Fruit fly (Drosophila melanogaster) whole organism, embryonic: ENCODE results near the gene Cyp4d20.

ENCODE experiments used
- Adf1 ChIP-seq: fragments of 200-800 bp; sonication (Bioruptor generic); IDR thresholded peaks from 2 replicates; pipeline ENCODE4 v1.3.6; 2022; ENCODE audit warnings: missing biosample characterization, missing genetic modification characterization
- Atf3 ChIP-seq: fragments of 200-800 bp; sonication (Bioruptor generic); optimal IDR thresholded peaks from 3 replicates; lab custom pipeline; 2016; ENCODE audit warnings: missing biosample characterization, missing genetic modification characterization
- Blimp-1 ChIP-seq: fragments of 200-800 bp; sonication (Bioruptor generic); optimal IDR thresholded peaks from 3 replicates; lab custom pipeline; 2018; ENCODE audit warnings: missing biosample characterization, missing genetic modification characterization, mild to moderate bottlenecking, moderate library complexity, missing genetic modification reagents
- Bteb2 ChIP-seq: fragments of 200-800 bp; sonication (Bioruptor generic); optimal IDR thresholded peaks from 2 replicates; lab custom pipeline; 2016; ENCODE audit warnings: missing biosample characterization, missing genetic modification characterization
- CG10147 ChIP-seq: fragments of 200-800 bp; sonication (Bioruptor generic); optimal IDR thresholded peaks from 2 replicates; lab custom pipeline; 2019; ENCODE audit warnings: missing biosample characterization, mild to moderate bottlenecking, missing genetic modification characterization, moderate library complexity
- CG12236 ChIP-seq: fragments of 200-800 bp; sonication (Bioruptor generic); optimal IDR thresholded peaks from 2 replicates; lab custom pipeline; 2016; ENCODE audit warnings: missing biosample characterization, missing genetic modification characterization
- CG13287 ChIP-seq: fragments of 200-800 bp; sonication (Bioruptor generic); IDR thresholded peaks from 2 replicates; pipeline ENCODE4 v1.3.6; 2022; ENCODE audit warnings: missing biosample characterization, missing genetic modification characterization; ENCODE audit not compliant: partially characterized antibody
- CG13894 ChIP-seq: fragments of 200-800 bp; sonication (Bioruptor generic); optimal IDR thresholded peaks from 3 replicates; lab custom pipeline; 2018; ENCODE audit warnings: missing biosample characterization, mild to moderate bottlenecking, missing genetic modification characterization, moderate library complexity
- CG14014 ChIP-seq: fragments of 200-800 bp; sonication (Bioruptor generic); IDR thresholded peaks from 2 replicates; pipeline ENCODE4 v1.3.6; 2022; ENCODE audit warnings: missing biosample characterization, missing genetic modification characterization
- CG15514 ChIP-seq: fragments of 200-800 bp; sonication (Bioruptor generic); optimal IDR thresholded peaks from 3 replicates; lab custom pipeline; 2017; ENCODE audit warnings: missing biosample characterization, missing genetic modification characterization, mild to moderate bottlenecking, moderate library complexity, missing genetic modification reagents
- CG16863 ChIP-seq: fragments of 200-800 bp; sonication (Bioruptor generic); optimal IDR thresholded peaks from 3 replicates; lab custom pipeline; 2016; ENCODE audit warnings: missing biosample characterization, missing genetic modification characterization
- CG17385 ChIP-seq: fragments of 200-800 bp; sonication (Bioruptor generic); optimal IDR thresholded peaks from 3 replicates; lab custom pipeline; 2018; ENCODE audit warnings: missing biosample characterization, mild to moderate bottlenecking, missing genetic modification characterization
- CG3163 ChIP-seq: fragments of 200-800 bp; sonication (Bioruptor generic); optimal IDR thresholded peaks from 3 replicates; lab custom pipeline; 2016; ENCODE audit warnings: missing biosample characterization, missing genetic modification characterization
- CG32532 ChIP-seq: fragments of 200-800 bp; sonication (Bioruptor generic); IDR thresholded peaks from 2 replicates; pipeline ENCODE4 v1.3.6; 2022; ENCODE audit warnings: missing biosample characterization, missing genetic modification characterization
- CG32767 ChIP-seq: fragments of 200-800 bp; sonication (Bioruptor generic); IDR thresholded peaks from 2 replicates; pipeline ENCODE4 v1.3.6; 2022; ENCODE audit warnings: missing biosample characterization, missing genetic modification characterization
- CG3726 ChIP-seq: fragments of 200-800 bp; sonication (Bioruptor generic); IDR thresholded peaks from 3 replicates; pipeline ENCODE4, ENCODE4 v1.3.6; 2022; ENCODE audit warnings: missing biosample characterization, missing genetic modification characterization
- CG4360 ChIP-seq: fragments of 200-800 bp; sonication (Bioruptor generic); IDR thresholded peaks from 2 replicates; pipeline ENCODE4 v1.3.6; 2022; ENCODE audit warnings: missing biosample characterization, missing genetic modification characterization
- CG8765 ChIP-seq: fragments of 200-800 bp; sonication (Bioruptor generic); IDR thresholded peaks from 2 replicates; pipeline ENCODE4 v1.3.6; 2022; ENCODE audit warnings: missing biosample characterization, missing genetic modification characterization
- Dbx ChIP-seq: fragments of 200-800 bp; sonication (Bioruptor generic); IDR thresholded peaks from 3 replicates; pipeline ENCODE4 v1.3.6; 2022; ENCODE audit warnings: missing biosample characterization, missing genetic modification characterization
- Deaf1 ChIP-seq: fragments of 200-800 bp; optimal IDR thresholded peaks from 3 replicates; lab custom pipeline; 2019; ENCODE audit warnings: missing biosample characterization, mild to moderate bottlenecking, missing genetic modification characterization, moderate library complexity
- Ets65A ChIP-seq: fragments of 200-800 bp; sonication (Bioruptor generic); peaks from one replicate; lab custom pipeline; 2016; ENCODE audit warnings: missing biosample characterization, missing genetic modification characterization
- HmgZ ChIP-seq: fragments of 200-800 bp; sonication (Bioruptor generic); optimal IDR thresholded peaks from 2 replicates; lab custom pipeline; 2018; ENCODE audit warnings: missing biosample characterization, mild to moderate bottlenecking, missing genetic modification characterization
- Hr78 ChIP-seq, 2 experiments: fragments of 200-800 bp in 1 of 2; fragments of >200 bp in 1 of 2; sonication (Bioruptor generic) in 1 of 2; optimal IDR thresholded peaks; 2 replicates each; lab custom pipeline; 2017 to 2019; ENCODE audit warnings: missing biosample characterization in 2 of 2, missing genetic modification characterization in 2 of 2, mild to moderate bottlenecking in 1 of 2, moderate library complexity in 1 of 2
- NFAT ChIP-seq: fragments of 200-800 bp; sonication (Bioruptor generic); IDR thresholded peaks from 2 replicates; pipeline ENCODE4 v1.3.6; 2022; ENCODE audit warnings: missing biosample characterization, missing genetic modification characterization
- NK7.1 ChIP-seq: fragments of 200-800 bp; sonication (Bioruptor generic); optimal IDR thresholded peaks from 3 replicates; lab custom pipeline; 2016; ENCODE audit warnings: missing biosample characterization, missing genetic modification characterization
- Tbp ChIP-seq: fragments of >200 bp; optimal IDR thresholded peaks from 2 replicates; lab custom pipeline; 2018; ENCODE audit warnings: missing biosample characterization, missing genetic modification characterization
- Usf ChIP-seq: fragments of 200-800 bp; sonication (Bioruptor generic); optimal IDR thresholded peaks from 2 replicates; lab custom pipeline; 2017; ENCODE audit warnings: missing genotype, missing biosample characterization, missing genetic modification characterization
- Vsx1 ChIP-seq: fragments of 200-800 bp; sonication (Bioruptor generic); optimal IDR thresholded peaks from 2 replicates; lab custom pipeline; 2017; ENCODE audit warnings: missing biosample characterization, mild to moderate bottlenecking, missing genetic modification characterization, missing genetic modification reagents
- bsh ChIP-seq, 2 experiments: fragments of 200-800 bp; sonication (Bioruptor generic); optimal IDR thresholded peaks; 2 replicates each; lab custom pipeline; 2017 to 2018; ENCODE audit warnings: mild to moderate bottlenecking in 2 of 2, missing biosample characterization in 2 of 2, missing genetic modification characterization in 2 of 2, moderate library complexity in 1 of 2
- chinmo ChIP-seq: fragments of 200-800 bp; sonication (Bioruptor generic); IDR thresholded peaks from 4 replicates; pipeline ENCODE4 v1.3.6; 2022; ENCODE audit warnings: missing biosample characterization, missing genetic modification characterization; ENCODE audit not compliant: partially characterized antibody
- chn ChIP-seq: fragments of 200-800 bp; sonication (Bioruptor generic); optimal IDR thresholded peaks from 2 replicates; lab custom pipeline; 2016; ENCODE audit warnings: missing biosample characterization, missing genetic modification characterization
- croc ChIP-seq: fragments of 200-800 bp; sonication (Bioruptor generic); conservative IDR thresholded peaks from 3 replicates; pipeline ENCODE4 v1.3.6; 2022; ENCODE audit warnings: missing biosample characterization, missing genetic modification characterization
- fd3F ChIP-seq: fragments of 200-800 bp; sonication (Bioruptor generic); optimal IDR thresholded peaks from 2 replicates; lab custom pipeline; 2018; ENCODE audit warnings: missing biosample characterization, mild to moderate bottlenecking, missing genetic modification characterization, moderate library complexity
- gsb-n ChIP-seq: fragments of 200-800 bp; sonication (Bioruptor generic); optimal IDR thresholded peaks from 3 replicates; lab custom pipeline; 2018; ENCODE audit warnings: missing biosample characterization, mild to moderate bottlenecking, missing genetic modification characterization
- gt ChIP-seq: fragments of 200-800 bp; sonication (Bioruptor generic); IDR thresholded peaks from 2 replicates; pipeline ENCODE4 v1.3.6; 2022; ENCODE audit warnings: missing biosample characterization, missing genetic modification characterization
- kni ChIP-seq: fragments of 200-800 bp; sonication (Bioruptor generic); optimal IDR thresholded peaks from 3 replicates; lab custom pipeline; 2017; ENCODE audit warnings: mild to moderate bottlenecking, missing biosample characterization, missing genetic modification reagents, missing genetic modification characterization
- lab ChIP-seq: fragments of 200-800 bp; sonication (Bioruptor generic); optimal IDR thresholded peaks from 3 replicates; lab custom pipeline; 2017; ENCODE audit warnings: missing biosample characterization, missing genetic modification characterization, mild to moderate bottlenecking, moderate library complexity, missing genetic modification reagents
- mirr ChIP-seq: fragments of 200-800 bp; sonication (Bioruptor generic); optimal IDR thresholded peaks from 3 replicates; lab custom pipeline; 2018; ENCODE audit warnings: missing biosample characterization, mild to moderate bottlenecking, missing genetic modification characterization
- nom ChIP-seq: fragments of 200-800 bp; sonication (Bioruptor generic); optimal IDR thresholded peaks from 2 replicates; lab custom pipeline; 2017; ENCODE audit warnings: missing biosample characterization, missing genetic modification characterization, mild to moderate bottlenecking, moderate library complexity, missing genetic modification reagents
- sisA ChIP-seq: fragments of 200-800 bp; sonication (Bioruptor generic); IDR thresholded peaks from 2 replicates; pipeline ENCODE4 v1.3.6; 2022; ENCODE audit warnings: missing biosample characterization, missing genetic modification characterization
- sna ChIP-seq: fragments of 200-800 bp; sonication (Bioruptor generic); IDR thresholded peaks from 2 replicates; pipeline ENCODE4 v1.3.6; 2022; ENCODE audit warnings: missing biosample characterization, missing genetic modification characterization; ENCODE audit not compliant: partially characterized antibody
- stwl ChIP-seq: fragments of 200-800 bp; sonication (Bioruptor generic); optimal IDR thresholded peaks from 3 replicates; lab custom pipeline; 2018; ENCODE audit warnings: missing biosample characterization, mild to moderate bottlenecking, missing genetic modification characterization, moderate library complexity
- sug ChIP-seq: fragments of 200-800 bp; optimal IDR thresholded peaks from 2 replicates; lab custom pipeline; 2019; ENCODE audit warnings: missing biosample characterization, mild to moderate bottlenecking, missing genetic modification characterization, moderate library complexity
- tgo ChIP-seq: fragments of 200-800 bp; sonication (Bioruptor generic); IDR thresholded peaks from 3 replicates; pipeline ENCODE4 v1.3.6; 2022; ENCODE audit warnings: missing biosample characterization, missing genetic modification characterization
- tio ChIP-seq: fragments of 200-800 bp; sonication (Bioruptor generic); optimal IDR thresholded peaks from 2 replicates; lab custom pipeline; 2017; ENCODE audit warnings: missing biosample characterization, missing genetic modification characterization, inconsistent platforms
- unc-4 ChIP-seq: fragments of 200-800 bp; sonication (Bioruptor generic); IDR thresholded peaks from 2 replicates; pipeline ENCODE4 v1.3.6; 2022; ENCODE audit warnings: missing biosample characterization, missing genetic modification characterization; ENCODE audit not compliant: partially characterized antibody
- wek ChIP-seq: fragments of 200-800 bp; sonication (Bioruptor generic); optimal IDR thresholded peaks from 3 replicates; lab custom pipeline; 2018; ENCODE audit warnings: missing biosample characterization, mild to moderate bottlenecking, missing genetic modification characterization, moderate library complexity

The Cyp4d20 gene

DNA sequence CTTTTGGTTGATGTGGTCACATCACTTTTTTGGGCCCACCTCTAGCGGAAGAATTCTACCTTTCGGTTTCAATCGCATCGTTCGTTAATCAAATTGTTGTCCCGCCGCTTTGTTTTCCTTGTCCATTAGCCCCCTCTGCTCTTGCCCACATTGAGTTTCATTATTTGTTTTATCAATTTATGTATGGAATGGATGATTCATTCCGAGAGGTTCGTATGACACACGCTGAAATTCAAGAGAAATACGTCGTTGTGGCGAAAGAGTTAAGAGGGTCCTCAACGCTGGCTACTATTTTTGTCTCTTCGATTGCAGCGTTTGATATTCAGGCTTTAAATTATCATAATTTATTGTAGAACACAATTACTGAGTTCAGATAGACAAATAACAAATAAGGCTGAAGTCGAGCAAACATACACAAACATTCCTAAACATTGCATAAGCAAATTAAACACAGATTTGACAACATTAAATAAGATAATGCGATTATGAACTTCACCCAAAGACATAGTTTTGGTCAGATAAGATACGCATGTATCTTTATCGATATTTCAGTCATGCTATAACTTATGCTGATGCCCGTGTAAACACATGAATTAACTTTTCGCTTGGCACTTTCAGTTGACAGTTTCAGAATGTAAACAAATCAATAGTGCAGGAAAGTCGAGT is 15.4 kb upstream of the Cyp4d20 start (continued):
- TF ChIP-seq croc (GFP tag; lab: Robert Waterston, UW) (no peak), CG32767 (GFP tag; lab: Robert Waterston, UW) (no peak), mirr (GFP tag; lab: Kevin White, UChicago) (peak; percentile 56), CG10147 (no peak), CG13894 (tag; lab: Kevin White, UChicago) (peak; percentile 4)

dm6 chr3L:2490752-2491151 is 12.5 kb upstream of the Cyp4d20 start:
- TF ChIP-seq stwl (tag; lab: Kevin White, UChicago), result no peak
- no peak for TF ChIP-seq CG4360 (GFP tag; lab: Robert Waterston, UW)
- TF ChIP-seq CG14014 (GFP tag; lab: Robert Waterston, UW), result no peak
- no peak for TF ChIP-seq Deaf1 (tag; lab: Kevin White, UChicago)
- no peak for TF ChIP-seq Adf1 (GFP tag; lab: Robert Waterston, UW)
- no peak for TF ChIP-seq sna (GFP tag; lab: Robert Waterston, UW)
- TF ChIP-seq lab (GFP tag; lab: Kevin White, UChicago), result peak; percentile 2
- no peak for TF ChIP-seq CG16863
- TF ChIP-seq Atf3 (GFP tag; lab: Kevin White, UChicago), result no peak
- TF ChIP-seq HmgZ, result no peak
- no peak for TF ChIP-seq CG17385 (GFP tag; lab: Kevin White, UChicago)
- TF ChIP-seq Usf (GFP tag; lab: Kevin White, UChicago), result no peak
- no peak for TF ChIP-seq Vsx1 (GFP tag; lab: Kevin White, UChicago)
- TF ChIP-seq CG12236, result no peak
- TF ChIP-seq CG15514 (GFP tag; lab: Kevin White, UChicago), result peak; percentile 9
- TF ChIP-seq Hr78 (GFP tag; optimal IDR thresholded peaks at IDR 0.05; lab: Kevin White, UChicago), result no peak
- TF ChIP-seq nom (GFP tag; lab: Kevin White, UChicago), result peak; percentile 63
- TF ChIP-seq sisA (GFP tag; lab: Robert Waterston, UW), result no peak
- TF ChIP-seq tgo, result no peak
- TF ChIP-seq CG3726, result no peak

dm6 chr3L:2489855-2490254 is 11.6 kb upstream of the Cyp4d20 start:
- TF ChIP-seq Ets65A (GFP tag; lab: Kevin White, UChicago) (peak; percentile 79), CG13287 (peak; percentile 20; the same call in 1 of the 2 replicates), NK7.1 (GFP tag; lab: Kevin White, UChicago) (no peak), nom (GFP tag; lab: Kevin White, UChicago) (peak; percentile 76), Bteb2 (GFP tag; lab: Kevin White, UChicago) (no peak), gt (GFP tag; lab: Robert Waterston, UW) (no peak), fd3F (GFP tag; lab: Kevin White, UChicago) (no peak), wek (GFP tag; lab: Kevin White, UChicago) (no peak), CG3163 (GFP tag; lab: Kevin White, UChicago) (no peak), NFAT (GFP tag; lab: Robert Waterston, UW) (no peak; the same call in 1 of the 2 replicates), gsb-n (tag; lab: Kevin White, UChicago) (no peak), Hr78 (GFP tag; optimal IDR thresholded peaks at IDR 0.05; lab: Kevin White, UChicago) (peak in 1 of 2 experiments; percentile 39), CG32532 (peak; percentile 40; the same call in 1 of the 2 replicates), CG4360 (GFP tag; lab: Robert Waterston, UW) (peak; percentile 59; the same call in 1 of the 2 replicates), chn (GFP tag; lab: Kevin White, UChicago) (no peak), CG8765 (GFP tag; lab: Robert Waterston, UW) (no peak), tio (no peak), kni (GFP tag; lab: Kevin White, UChicago) (no peak), unc-4 (GFP tag; lab: Robert Waterston, UW) (no peak), sug (tag; lab: Kevin White, UChicago) (no peak), Dbx (GFP tag; lab: Robert Waterston, UW) (peak; percentile 34; the same call in 2 of the 3 replicates), Blimp-1 (no peak), chinmo (GFP tag; lab: Robert Waterston, UW) (peak; percentile 80; the same call in 1 of the 4 replicates), Tbp (GFP tag; lab: Kevin White, UChicago) (no peak), bsh (GFP tag; optimal IDR thresholded peaks at IDR 0.05; lab: Kevin White, UChicago) (peak in 1 of 2 experiments; percentile 21)
